Fruit fly (Drosophila melanogaster) whole organism, wandering third instar larva: ENCODE data around the gene Obp18a.

Source experiments
- Abd-B ChIP-seq: fragments of >200 bp; optimal IDR thresholded peaks from 2 replicates; lab custom pipeline; 2017; ENCODE audit warnings: missing biosample characterization, missing genetic modification characterization
- CG32264 ChIP-seq: fragments of 200-800 bp; sonication (Bioruptor generic); optimal IDR thresholded peaks from 2 replicates; lab custom pipeline; 2016; ENCODE audit warnings: missing biosample characterization, missing genetic modification characterization
- CG9705 ChIP-seq: fragments of 200-800 bp; sonication (Bioruptor generic); optimal IDR thresholded peaks from 2 replicates; lab custom pipeline; 2018; ENCODE audit warnings: missing biosample characterization, mild to moderate bottlenecking, missing genetic modification characterization
- CrebA ChIP-seq: fragments of 200-800 bp; sonication (Bioruptor generic); optimal IDR thresholded peaks from 2 replicates; lab custom pipeline; 2016; ENCODE audit warnings: missing biosample characterization, mild to moderate bottlenecking, missing genetic modification characterization, borderline replicate concordance
- Dfd ChIP-seq: fragments of >200 bp; optimal IDR thresholded peaks from 2 replicates; lab custom pipeline; 2017; ENCODE audit warnings: missing biosample characterization, missing genetic modification characterization
- Dif ChIP-seq: fragments of 200-275, 200-300 bp; sonication (Bioruptor generic); optimal IDR thresholded peaks from 2 replicates; lab custom pipeline; 2018; ENCODE audit warnings: missing biosample characterization, missing genetic modification characterization; ENCODE audit not compliant: partially characterized antibody
- GATAd ChIP-seq: sonication (Bioruptor generic); optimal IDR thresholded peaks from 2 replicates; lab custom pipeline; 2016; ENCODE audit warnings: missing biosample characterization, missing genetic modification characterization
- HLH106 ChIP-seq: fragments of 200-800 bp; optimal IDR thresholded peaks from 3 replicates; lab custom pipeline; 2019; ENCODE audit warnings: missing biosample characterization, mild to moderate bottlenecking, missing genetic modification characterization, moderate library complexity
- Hnf4 ChIP-seq: fragments of 200-800 bp; sonication (Bioruptor generic); optimal IDR thresholded peaks from 2 replicates; lab custom pipeline; 2016; ENCODE audit warnings: missing biosample characterization, mild to moderate bottlenecking, missing genetic modification characterization
- Hr78 ChIP-seq: fragments of >200 bp; optimal IDR thresholded peaks from 2 replicates; lab custom pipeline; 2017; ENCODE audit warnings: missing biosample characterization, missing genetic modification characterization
- Hr83 ChIP-seq: fragments of 200-300 bp; sonication (Bioruptor generic); optimal IDR thresholded peaks from 2 replicates; lab custom pipeline; 2016; ENCODE audit warnings: missing biosample characterization, mild to moderate bottlenecking, missing genetic modification characterization, moderate library complexity; ENCODE audit not compliant: poor library complexity, severe bottlenecking
- Jra ChIP-seq: sonication (Bioruptor generic); optimal IDR thresholded peaks from 2 replicates; lab custom pipeline; 2016; ENCODE audit warnings: missing biosample characterization, missing genetic modification characterization
- Mio ChIP-seq: sonication (Bioruptor generic); optimal IDR thresholded peaks from 2 replicates; lab custom pipeline; 2016; ENCODE audit warnings: missing biosample characterization, missing genetic modification characterization
- Myc ChIP-seq: fragments of >200 bp; optimal IDR thresholded peaks from 2 replicates; lab custom pipeline; 2017
- N ChIP-seq: fragments of >200 bp; optimal IDR thresholded peaks from 2 replicates; lab custom pipeline; 2018; ENCODE audit warnings: missing biosample characterization, missing external identifiers, missing genetic modification characterization
- OdsH ChIP-seq: fragments of 200-800 bp; sonication (Bioruptor generic); optimal IDR thresholded peaks from 2 replicates; lab custom pipeline; 2016; ENCODE audit warnings: missing biosample characterization, mild to moderate bottlenecking, missing genetic modification characterization
- Rel ChIP-seq, 2 experiments: fragments of 200-800 bp; sonication (Bioruptor generic) in 1 of 2; optimal IDR thresholded peaks; 2 replicates in 1 of 2; 3 replicates in 1 of 2; lab custom pipeline; 2016 to 2019; ENCODE audit warnings: mild to moderate bottlenecking in 2 of 2, missing biosample characterization in 2 of 2, missing genetic modification characterization in 2 of 2, moderate library complexity in 1 of 2
- Sp1 ChIP-seq: fragments of 200-800 bp; sonication (Bioruptor generic); optimal IDR thresholded peaks from 3 replicates; lab custom pipeline; 2019; ENCODE audit warnings: missing biosample characterization, mild to moderate bottlenecking, missing genetic modification characterization, moderate library complexity
- Vsx2 ChIP-seq: fragments of 200-300, 225-300 bp; sonication (Bioruptor generic); optimal IDR thresholded peaks from 2 replicates; lab custom pipeline; 2018; ENCODE audit warnings: missing biosample characterization, missing genetic modification characterization; ENCODE audit not compliant: partially characterized antibody
- br ChIP-seq: fragments of 200-800 bp; sonication (Bioruptor generic); optimal IDR thresholded peaks from 2 replicates; lab custom pipeline; 2016; ENCODE audit warnings: missing biosample characterization, missing genetic modification characterization
- brk ChIP-seq: fragments of 200-800 bp; sonication (Bioruptor generic); optimal IDR thresholded peaks from 2 replicates; lab custom pipeline; 2016; ENCODE audit warnings: missing biosample characterization, mild to moderate bottlenecking, missing genetic modification characterization
- dl ChIP-seq, 2 experiments: fragments of 175-275, 200-275 bp in 1 of 2; fragments of 200-275 bp in 1 of 2; sonication (Bioruptor generic); optimal IDR thresholded peaks; lab custom pipeline; 2018; ENCODE audit warnings: mild to moderate bottlenecking in 2 of 2, missing biosample characterization in 2 of 2, missing genetic modification characterization in 2 of 2, moderate library complexity in 2 of 2; ENCODE audit not compliant: partially characterized antibody in 2 of 2, insufficient read depth in 1 of 2
- dmrt93B ChIP-seq: fragments of 200-800 bp; sonication (Bioruptor generic); optimal IDR thresholded peaks from 2 replicates; lab custom pipeline; 2018; ENCODE audit warnings: missing biosample characterization, mild to moderate bottlenecking, missing genetic modification characterization
- dsf ChIP-seq: sonication (Bioruptor generic); optimal IDR thresholded peaks from 2 replicates; lab custom pipeline; 2016; ENCODE audit warnings: missing biosample characterization, missing genetic modification characterization, borderline replicate concordance
- ey ChIP-seq: fragments of 200-800 bp; sonication (Bioruptor generic); optimal IDR thresholded peaks from 2 replicates; lab custom pipeline; 2016; ENCODE audit warnings: missing biosample characterization, missing genetic modification characterization
- foxo ChIP-seq, 2 experiments: fragments of 200-800 bp; sonication (Bioruptor generic); optimal IDR thresholded peaks; 2 replicates in 1 of 2; 3 replicates in 1 of 2; lab custom pipeline; 2016 to 2017; ENCODE audit warnings: missing biosample characterization in 2 of 2, missing genetic modification characterization in 2 of 2
- fru ChIP-seq: fragments of 200-800 bp; sonication (Bioruptor generic); optimal IDR thresholded peaks from 3 replicates; lab custom pipeline; 2016; ENCODE audit warnings: missing biosample characterization, mild to moderate bottlenecking, missing genetic modification characterization
- h ChIP-seq: fragments of 200-800 bp; sonication (Bioruptor generic); optimal IDR thresholded peaks from 3 replicates; lab custom pipeline; 2016; ENCODE audit warnings: missing biosample characterization, mild to moderate bottlenecking, missing genetic modification characterization
- jim ChIP-seq: fragments of 175-275, 200-325 bp; sonication (Bioruptor generic); optimal IDR thresholded peaks from 2 replicates; lab custom pipeline; 2016; ENCODE audit warnings: missing biosample characterization, mild to moderate bottlenecking, missing genetic modification characterization
- lola ChIP-seq: fragments of >200 bp; optimal IDR thresholded peaks from 2 replicates; lab custom pipeline; 2017; ENCODE audit warnings: missing biosample characterization, missing genetic modification characterization
- pan ChIP-seq: fragments of >200 bp; optimal IDR thresholded peaks from 2 replicates; lab custom pipeline; 2017
- psq ChIP-seq: fragments of 200-800 bp; sonication (Bioruptor generic); optimal IDR thresholded peaks from 3 replicates; lab custom pipeline; 2017; ENCODE audit warnings: missing biosample characterization, mild to moderate bottlenecking, missing genetic modification characterization, moderate library complexity
- rgr ChIP-seq: fragments of 200-800 bp; sonication (Bioruptor generic); optimal IDR thresholded peaks from 3 replicates; lab custom pipeline; 2016; ENCODE audit warnings: missing biosample characterization, mild to moderate bottlenecking, missing genetic modification characterization
- sage ChIP-seq: fragments of 200-800 bp; sonication (Bioruptor generic); optimal IDR thresholded peaks from 2 replicates; lab custom pipeline; 2016; ENCODE audit warnings: missing biosample characterization, mild to moderate bottlenecking, missing genetic modification characterization
- sv ChIP-seq: fragments of 200-800 bp; sonication (Bioruptor generic); optimal IDR thresholded peaks from 3 replicates; lab custom pipeline; 2016; ENCODE audit warnings: missing biosample characterization, missing genetic modification characterization
- tai ChIP-seq: sonication (Bioruptor generic); optimal IDR thresholded peaks from 2 replicates; lab custom pipeline; 2016; ENCODE audit warnings: missing biosample characterization, missing genetic modification characterization
- usp ChIP-seq: fragments of >200 bp; optimal IDR thresholded peaks from 2 replicates; lab custom pipeline; 2017; ENCODE audit warnings: missing biosample characterization, missing genetic modification characterization
- woc ChIP-seq: sonication (Bioruptor generic); optimal IDR thresholded peaks from 2 replicates; lab custom pipeline; 2016; ENCODE audit warnings: missing biosample characterization, mild to moderate bottlenecking, missing genetic modification characterization

The Obp18a gene

DNA sequence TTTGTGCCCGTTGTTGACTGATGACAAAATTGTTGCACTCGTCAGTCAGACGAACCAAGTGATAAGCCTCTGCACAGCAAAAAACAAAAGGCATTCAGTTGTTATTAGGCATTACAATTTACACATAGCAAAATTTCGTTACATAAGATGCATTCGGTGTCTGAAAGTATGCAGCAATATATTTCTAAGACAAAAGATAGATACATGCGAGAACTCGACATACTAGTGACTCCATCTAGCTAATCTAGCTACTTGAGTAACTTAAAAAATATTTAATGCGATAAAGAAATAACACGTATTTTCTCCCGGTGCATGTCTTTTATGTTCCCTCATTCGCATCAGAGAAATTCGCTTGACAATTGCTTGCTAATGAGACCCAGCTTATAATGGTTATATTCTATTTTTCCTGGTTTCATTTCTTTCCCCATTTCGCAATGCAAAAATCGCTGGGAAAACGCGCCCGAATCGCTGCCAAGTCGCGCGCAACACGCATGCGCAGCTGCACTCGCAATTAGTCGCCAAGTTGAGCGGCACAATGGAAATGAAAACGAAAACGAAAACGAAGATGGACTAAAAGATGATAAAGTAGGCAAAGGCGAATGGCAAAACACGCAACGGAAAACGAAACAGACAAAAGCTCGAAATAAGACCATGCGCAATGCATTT, 26.7 kb upstream of the Obp18a start:
- TF ChIP-seq h (GFP tag; lab: Kevin White, UChicago) (peak; percentile 30), sv (GFP tag; lab: Kevin White, UChicago) (no peak), GATAd (GFP tag; lab: Kevin White, UChicago) (no peak), Sp1 (GFP tag; lab: Kevin White, UChicago) (peak; percentile 54), Jra (no peak), dmrt93B (no peak), foxo (GFP tag; optimal IDR thresholded peaks at IDR 0.05; lab: Kevin White, UChicago) (peak in 1 of 2 experiments; percentile 29), pan (lab: Kevin White, UChicago) (no peak), CG9705 (no peak), OdsH (GFP tag; lab: Kevin White, UChicago) (peak; percentile 17), HLH106 (tag; lab: Kevin White, UChicago) (peak; percentile 40), Hr83 (GFP tag; lab: Kevin White, UChicago) (no peak), Hr78 (GFP tag; lab: Kevin White, UChicago) (no peak), br (peak; percentile 58), psq (GFP tag; lab: Kevin White, UChicago) (peak; percentile 51), Hnf4 (GFP tag; lab: Kevin White, UChicago) (peak; percentile 29), Mio (GFP tag; lab: Kevin White, UChicago) (no peak), Dfd (no peak), lola (GFP tag; lab: Kevin White, UChicago) (no peak), sage (no peak), dsf (GFP tag; lab: Kevin White, UChicago) (no peak), CrebA (GFP tag; lab: Kevin White, UChicago) (no peak), brk (no peak), Abd-B (no peak), Myc (lab: Kevin White, UChicago) (no peak), N (GFP tag; lab: Kevin White, UChicago) (no peak), CG32264 (peak; percentile 35), Vsx2 (no peak), dl (GFP tag; optimal IDR thresholded peaks at IDR 0.05; lab: Kevin White, UChicago; ENCODE audit: insufficient read depth in 1 of 2, partially characterized antibody in 2 of 2) (no peak), Rel (GFP tag; optimal IDR thresholded peaks at IDR 0.05; lab: Kevin White, UChicago) (no peak), Rel (tag; optimal IDR thresholded peaks at IDR 0.05; lab: Kevin White, UChicago) (no peak), woc (GFP tag; lab: Kevin White, UChicago) (peak; percentile 37), Dif (GFP tag; lab: Kevin White, UChicago) (no peak), jim (GFP tag; lab: Kevin White, UChicago) (no peak), fru (GFP tag; lab: Kevin White, UChicago) (peak; percentile 55), tai (GFP tag; lab: Kevin White, UChicago) (no peak), ey (GFP tag; lab: Kevin White, UChicago) (peak; percentile 57), usp (GFP tag; lab: Kevin White, UChicago) (no peak), rgr (GFP tag; lab: Kevin White, UChicago) (peak; percentile 63)

DNA sequence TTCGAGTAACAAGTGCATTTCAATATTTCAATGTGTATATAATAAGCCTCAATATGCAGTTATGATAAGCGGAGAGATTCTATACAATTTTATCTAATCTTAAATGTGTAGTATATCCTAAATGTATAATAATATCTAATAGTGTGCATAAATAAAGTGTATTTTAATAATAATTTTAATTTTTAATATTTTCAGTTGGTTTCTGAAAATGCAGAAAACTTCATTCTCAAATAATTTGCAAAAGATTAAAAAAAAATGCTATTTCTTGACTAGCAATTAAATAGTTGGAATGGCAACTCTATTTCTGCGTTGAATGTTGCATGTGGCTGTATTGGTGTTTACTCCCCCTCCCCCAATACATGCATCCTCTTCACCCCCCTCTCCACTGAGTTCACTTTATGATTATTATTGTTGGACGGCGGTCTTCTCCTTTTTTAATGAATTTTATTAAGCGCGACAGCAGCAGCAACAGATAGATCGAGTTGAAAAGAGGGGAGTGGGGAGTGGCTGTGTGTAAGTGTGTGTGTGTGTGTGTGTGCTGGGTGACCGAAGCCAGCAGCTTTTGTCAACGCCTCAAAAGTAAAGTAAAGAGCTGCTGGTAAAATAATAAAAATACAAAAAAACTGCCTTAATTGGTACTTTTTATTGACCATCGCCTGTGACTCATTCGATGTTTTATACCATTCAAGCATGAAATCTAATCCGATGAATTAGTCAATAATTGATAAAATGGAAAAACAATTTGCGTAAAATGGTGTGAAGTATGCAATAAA, 25.2 kb upstream of the Obp18a start:
- TF ChIP-seq psq (GFP tag; lab: Kevin White, UChicago) (peak; percentile 23), HLH106 (tag; lab: Kevin White, UChicago) (peak; percentile 25), Sp1 (GFP tag; lab: Kevin White, UChicago) (peak; percentile 57), Dif (GFP tag; lab: Kevin White, UChicago) (no peak), Rel (GFP tag; optimal IDR thresholded peaks at IDR 0.05; lab: Kevin White, UChicago) (no peak), Rel (tag; optimal IDR thresholded peaks at IDR 0.05; lab: Kevin White, UChicago) (no peak), Myc (lab: Kevin White, UChicago) (peak; percentile 41)
